Worm (Caenorhabditis elegans) whole organism, young adult: Measurements from ENCODE around the gene Y38C1BA.4.

Experiments used
- B0035.1 ChIP-seq: sonication (generic microtip); optimal IDR thresholded peaks from 2 replicates; lab custom pipeline; 2016; ENCODE audit warnings: missing genetic modification characterization, mild to moderate bottlenecking, missing compliant biosample characterization, missing genotype, missing genetic modification reagents
- B0336.3 ChIP-seq: fragments of 200-800 bp; sonication (Bioruptor generic); IDR thresholded peaks from 2 replicates; pipeline ENCODE4 v1.3.6; 2022; ENCODE audit warnings: missing genetic modification characterization, missing compliant biosample characterization
- D2030.7 ChIP-seq: fragments of 200-800 bp; sonication (Bioruptor generic); IDR thresholded peaks from 2 replicates; pipeline ENCODE4 v1.3.6; 2022; ENCODE audit warnings: missing genetic modification reagents, missing genetic modification characterization, missing compliant biosample characterization
- F39B2.1 ChIP-seq: fragments of 200-800 bp; sonication (Bioruptor generic); IDR thresholded peaks from 2 replicates; pipeline ENCODE4 v1.3.6; 2022; ENCODE audit warnings: missing genetic modification reagents, missing genetic modification characterization, missing compliant biosample characterization
- F49E8.2 ChIP-seq: sonication (generic microtip); optimal IDR thresholded peaks from 3 replicates; lab custom pipeline; 2017; ENCODE audit warnings: missing genetic modification characterization, mild to moderate bottlenecking, missing compliant biosample characterization, antibody characterized with exemption, moderate library complexity; ENCODE audit not compliant: insufficient read depth
- F52B5.7 ChIP-seq: sonication (generic microtip); optimal IDR thresholded peaks from 2 replicates; lab custom pipeline; 2016; ENCODE audit warnings: mild to moderate bottlenecking, missing genetic modification characterization, missing compliant biosample characterization
- F57A8.1 ChIP-seq: fragments of 200-800 bp; sonication (Bioruptor generic); optimal IDR thresholded peaks from 2 replicates; lab custom pipeline; 2018; ENCODE audit warnings: mild to moderate bottlenecking, missing genetic modification characterization, moderate library complexity, missing compliant biosample characterization
- F57C9.4 ChIP-seq: sonication (generic microtip); optimal IDR thresholded peaks from 2 replicates; lab custom pipeline; 2017; ENCODE audit warnings: mild to moderate bottlenecking, missing genetic modification characterization, missing compliant biosample characterization
- K11D2.4 ChIP-seq: fragments of 200-800 bp; sonication (Bioruptor generic); IDR thresholded peaks from 2 replicates; pipeline ENCODE4 v1.3.6; 2022; ENCODE audit warnings: missing genetic modification reagents, missing genetic modification characterization, missing compliant biosample characterization
- Y53F4B.3 ChIP-seq: fragments of 200-800 bp; sonication (Bioruptor generic); IDR thresholded peaks from 2 replicates; pipeline ENCODE4 v1.3.6; 2022; ENCODE audit warnings: missing genetic modification reagents, missing genetic modification characterization, missing compliant biosample characterization
- Y56A3A.18 ChIP-seq: fragments of 200-800 bp; sonication (Bioruptor generic); IDR thresholded peaks from 2 replicates; pipeline ENCODE4 v1.3.6; 2022; ENCODE audit warnings: missing genetic modification reagents, missing genetic modification characterization, missing compliant biosample characterization
- aptf-3 ChIP-seq: fragments of 200-800 bp; sonication (Bioruptor generic); IDR thresholded peaks from 2 replicates; pipeline ENCODE4 v1.3.6; 2022; ENCODE audit warnings: missing genetic modification characterization, missing compliant biosample characterization
- athp-1 ChIP-seq: sonication (generic microtip); optimal IDR thresholded peaks from 2 replicates; lab custom pipeline; 2017; ENCODE audit warnings: mild to moderate bottlenecking, missing genetic modification characterization, missing compliant biosample characterization
- attf-5 ChIP-seq: fragments of 200-800 bp; sonication (Bioruptor generic); optimal IDR thresholded peaks from 2 replicates; lab custom pipeline; 2018; ENCODE audit warnings: mild to moderate bottlenecking, missing genetic modification characterization, missing compliant biosample characterization
- bed-2 ChIP-seq: fragments of 200-800 bp; sonication (Bioruptor generic); IDR thresholded peaks from 2 replicates; pipeline ENCODE4 v1.3.6; 2022; ENCODE audit warnings: missing genetic modification reagents, missing genetic modification characterization, missing compliant biosample characterization
- ccch-3 ChIP-seq: fragments of 200-800 bp; sonication (Bioruptor generic); optimal IDR thresholded peaks from 2 replicates; lab custom pipeline; 2018; ENCODE audit warnings: mild to moderate bottlenecking, missing genetic modification characterization, missing compliant biosample characterization
- cebp-1 ChIP-seq, 2 experiments: fragments of 200-800 bp in 1 of 2; sonication (Bioruptor generic) in 1 of 2; sonication (generic microtip) in 1 of 2; IDR thresholded peaks in 1 of 2; optimal IDR thresholded peaks in 1 of 2; 2 replicates each; pipeline versions ENCODE4 v1.3.6 to Lab custom; 2017 to 2022; ENCODE audit warnings: missing compliant biosample characterization in 2 of 2, missing genetic modification characterization in 2 of 2, mild to moderate bottlenecking in 1 of 2, missing genetic modification reagents in 1 of 2, moderate library complexity in 1 of 2
- cebp-2 ChIP-seq: fragments of 200-800 bp; sonication (Bioruptor generic); IDR thresholded peaks from 2 replicates; pipeline ENCODE4 v1.3.6; 2022; ENCODE audit warnings: missing genetic modification characterization, missing compliant biosample characterization
- ceh-27 ChIP-seq: fragments of 200-800 bp; sonication (Bioruptor generic); optimal IDR thresholded peaks from 2 replicates; lab custom pipeline; 2018; ENCODE audit warnings: mild to moderate bottlenecking, missing genetic modification characterization, moderate library complexity, missing compliant biosample characterization
- ceh-58 ChIP-seq: fragments of 200-800 bp; sonication (Bioruptor generic); IDR thresholded peaks from 2 replicates; pipeline ENCODE4 v1.3.6; 2022; ENCODE audit warnings: missing genetic modification characterization, missing compliant biosample characterization
- ceh-79 ChIP-seq: sonication (generic microtip); optimal IDR thresholded peaks from 2 replicates; lab custom pipeline; 2017; ENCODE audit warnings: mild to moderate bottlenecking, missing genetic modification characterization, missing compliant biosample characterization
- chd-7 ChIP-seq: sonication (generic microtip); optimal IDR thresholded peaks from 2 replicates; lab custom pipeline; 2016; ENCODE audit warnings: mild to moderate bottlenecking, missing genetic modification characterization, moderate library complexity, missing compliant biosample characterization
- dox-1 ChIP-seq: fragments of 200-800 bp; sonication (Bioruptor generic); IDR thresholded peaks from 2 replicates; pipeline ENCODE4 v1.3.6; 2022; ENCODE audit warnings: missing genetic modification reagents, missing genetic modification characterization, missing compliant biosample characterization
- egl-44 ChIP-seq: fragments of 200-800 bp; sonication (Bioruptor generic); IDR thresholded peaks from 2 replicates; pipeline ENCODE4 v1.3.6; 2022; ENCODE audit warnings: missing genetic modification reagents, missing genetic modification characterization, missing compliant biosample characterization
- egrh-3 ChIP-seq: fragments of 200-800 bp; sonication (Bioruptor generic); IDR thresholded peaks from 2 replicates; pipeline ENCODE4 v1.3.6; 2022; ENCODE audit warnings: missing genetic modification reagents, missing genetic modification characterization, missing compliant biosample characterization
- ets-4 ChIP-seq: fragments of 200-800 bp; sonication (Bioruptor generic); optimal IDR thresholded peaks from 2 replicates; lab custom pipeline; 2018; ENCODE audit warnings: mild to moderate bottlenecking, missing genetic modification characterization, missing compliant biosample characterization
- gei-17 ChIP-seq: fragments of 200-800 bp; sonication (Bioruptor generic); optimal IDR thresholded peaks from 2 replicates; lab custom pipeline; 2018; ENCODE audit warnings: mild to moderate bottlenecking, missing genetic modification characterization, missing compliant biosample characterization
- hlh-26 ChIP-seq: fragments of 200-800 bp; sonication (Bioruptor generic); conservative IDR thresholded peaks from 2 replicates; pipeline ENCODE4 v1.3.6; 2022; ENCODE audit warnings: missing genetic modification reagents, missing genetic modification characterization, missing compliant biosample characterization
- hmg-1.2 ChIP-seq: fragments of 200-800 bp; sonication (Bioruptor generic); IDR thresholded peaks from 2 replicates; pipeline ENCODE4 v1.3.6; 2022; ENCODE audit warnings: missing genetic modification reagents, missing genetic modification characterization, missing compliant biosample characterization
- hmg-20 ChIP-seq: fragments of 200-800 bp; sonication (Bioruptor generic); IDR thresholded peaks from 2 replicates; pipeline ENCODE4 v1.3.6; 2022; ENCODE audit warnings: missing genetic modification reagents, missing genetic modification characterization, missing compliant biosample characterization
- hsf-1 ChIP-seq: fragments of 200-800 bp; sonication (Bioruptor generic); IDR thresholded peaks from 2 replicates; pipeline ENCODE4 v1.3.6; 2022; ENCODE audit warnings: missing genetic modification reagents, missing genetic modification characterization, missing compliant biosample characterization
- let-607 ChIP-seq, 2 experiments: fragments of 200-800 bp in 1 of 2; sonication (Bioruptor generic) in 1 of 2; sonication (generic microtip) in 1 of 2; optimal IDR thresholded peaks; 2 replicates each; lab custom pipeline; 2016 to 2018; ENCODE audit warnings: mild to moderate bottlenecking in 2 of 2, missing compliant biosample characterization in 2 of 2, missing genetic modification characterization in 2 of 2, moderate library complexity in 2 of 2, missing genotype in 1 of 2
- lin-26 ChIP-seq: fragments of 200-800 bp; sonication (Bioruptor generic); IDR thresholded peaks from 2 replicates; pipeline ENCODE4 v1.3.6; 2022; ENCODE audit warnings: missing genetic modification reagents, missing genetic modification characterization, missing compliant biosample characterization
- nfya-2 ChIP-seq: fragments of 200-800 bp; sonication (Bioruptor generic); IDR thresholded peaks from 2 replicates; pipeline ENCODE4 v1.3.6; 2022; ENCODE audit warnings: missing genetic modification reagents, missing genetic modification characterization, missing compliant biosample characterization
- nhr-80 ChIP-seq: sonication (generic microtip); optimal IDR thresholded peaks from 2 replicates; lab custom pipeline; 2016; ENCODE audit warnings: missing genetic modification characterization, missing compliant biosample characterization
- nhr-90 ChIP-seq: sonication (generic microtip); optimal IDR thresholded peaks from 2 replicates; lab custom pipeline; 2016; ENCODE audit warnings: missing genotype, mild to moderate bottlenecking, missing genetic modification characterization, missing compliant biosample characterization
- sea-2 ChIP-seq: fragments of 200-800 bp; sonication (Bioruptor generic); IDR thresholded peaks from 2 replicates; pipeline ENCODE4 v1.3.6; 2022; ENCODE audit warnings: missing genetic modification characterization, missing compliant biosample characterization
- snpc-1.3 ChIP-seq: sonication (generic microtip); optimal IDR thresholded peaks from 2 replicates; lab custom pipeline; 2017; ENCODE audit warnings: missing genetic modification characterization, mild to moderate bottlenecking, missing compliant biosample characterization, antibody characterized with exemption, moderate library complexity, missing genotype, missing genetic modification reagents; ENCODE audit not compliant: insufficient read depth
- snpc-3.4 ChIP-seq: sonication (generic microtip); optimal IDR thresholded peaks from 2 replicates; lab custom pipeline; 2017; ENCODE audit warnings: missing genetic modification characterization, mild to moderate bottlenecking, missing compliant biosample characterization, antibody characterized with exemption, moderate library complexity, missing genotype, missing genetic modification reagents
- snpc-4 ChIP-seq, 5 experiments: fragments of 150-350 bp in 1 of 5; sonication (generic microtip) in 4 of 5; optimal IDR thresholded peaks; 2 replicates each; lab custom pipeline; 2014 to 2018; ENCODE audit warnings: missing genetic modification characterization in 5 of 5, missing biosample characterization in 3 of 5, antibody characterized with exemption in 2 of 5, mild to moderate bottlenecking in 2 of 5, missing compliant biosample characterization in 2 of 5, missing genotype in 2 of 5, moderate library complexity in 2 of 5, missing genetic modification reagents in 1 of 5
- sptf-2 ChIP-seq: fragments of 200-800 bp; sonication (Bioruptor generic); optimal IDR thresholded peaks from 2 replicates; lab custom pipeline; 2018; ENCODE audit warnings: mild to moderate bottlenecking, missing genetic modification characterization, missing compliant biosample characterization
- tbp1 ChIP-seq: fragments of 200-800 bp; sonication (Bioruptor generic); optimal IDR thresholded peaks from 2 replicates; lab custom pipeline; 2018; ENCODE audit warnings: mild to moderate bottlenecking, missing genetic modification characterization, missing compliant biosample characterization
- tbx-9 ChIP-seq: sonication (generic microtip); optimal IDR thresholded peaks from 2 replicates; lab custom pipeline; 2016; ENCODE audit warnings: borderline replicate concordance, missing genetic modification characterization, inconsistent platforms, missing compliant biosample characterization
- zfh-2 ChIP-seq: fragments of 200-800 bp; sonication (Bioruptor generic); conservative IDR thresholded peaks from 2 replicates; pipeline ENCODE4 v1.3.6; 2022; ENCODE audit warnings: missing genetic modification reagents, missing genetic modification characterization, missing compliant biosample characterization
- ztf-26 ChIP-seq: sonication (generic microtip); optimal IDR thresholded peaks from 2 replicates; lab custom pipeline; 2017; ENCODE audit warnings: missing genetic modification characterization, missing compliant biosample characterization

Gene Y38C1BA.4

DNA sequence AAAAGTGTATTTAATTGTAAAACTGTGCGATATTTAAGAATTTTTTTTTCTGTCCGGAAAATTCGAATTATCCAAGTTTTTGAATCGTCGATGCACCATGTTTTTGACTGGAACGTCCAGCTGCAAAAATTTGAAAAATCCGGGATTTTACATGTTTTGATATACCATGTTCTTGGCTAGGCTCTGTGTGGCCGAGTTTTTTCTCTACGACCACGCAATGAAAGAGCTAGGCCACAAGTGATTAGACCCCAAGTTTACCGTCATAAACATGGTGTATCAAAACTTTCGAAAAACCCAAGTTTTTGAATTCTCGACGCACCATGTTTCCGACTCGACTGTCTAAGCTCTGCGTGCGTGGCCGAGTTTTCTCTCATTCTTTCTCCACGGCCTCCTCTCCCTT is 23.0 kb downstream of the Y38C1BA.4 start:
- no peak for TF ChIP-seq ztf-26

ce11 chrIV:1845061-1845460 is 23.4 kb downstream of the Y38C1BA.4 start:
- no peak for TF ChIP-seq tbx-9 (tag; lab: Kevin White, UChicago)
- TF ChIP-seq cebp-1 (GFP tag; IDR thresholded peaks at IDR 0.05; lab: Robert Waterston, UW): no peak
- TF ChIP-seq cebp-1 (tag; optimal IDR thresholded peaks at IDR 0.05; lab: Kevin White, UChicago): peak; percentile 43
- TF ChIP-seq B0336.3 (GFP tag; lab: Robert Waterston, UW): no peak
- no peak for TF ChIP-seq athp-1 (tag; lab: Kevin White, UChicago)
- TF ChIP-seq hmg-1.2 (GFP tag; lab: Robert Waterston, UW): peak; percentile 8; the same call in 1 of the 2 replicates
- TF ChIP-seq Y53F4B.3: no peak
- no peak for TF ChIP-seq cebp-2 (GFP tag; lab: Robert Waterston, UW)
- no peak for TF ChIP-seq B0035.1 (tag; lab: Kevin White, UChicago)
- no peak for TF ChIP-seq F39B2.1 (GFP tag; lab: Robert Waterston, UW)
- no peak for TF ChIP-seq aptf-3 (GFP tag; lab: Robert Waterston, UW)
- no peak for TF ChIP-seq ceh-79 (tag; lab: Kevin White, UChicago)
- TF ChIP-seq gei-17 (GFP tag; lab: Kevin White, UChicago): no peak
- no peak for TF ChIP-seq let-607 (tag; optimal IDR thresholded peaks at IDR 0.05; lab: Kevin White, UChicago)
- no peak for TF ChIP-seq K11D2.4
- no peak for TF ChIP-seq hmg-20
- no peak for TF ChIP-seq nfya-2 (GFP tag; lab: Robert Waterston, UW)
- TF ChIP-seq egl-44 (GFP tag; lab: Robert Waterston, UW): no peak
- no peak for TF ChIP-seq snpc-3.4
- TF ChIP-seq chd-7 (tag; lab: Kevin White, UChicago): no peak
- no peak for TF ChIP-seq F57C9.4
- no peak for TF ChIP-seq bed-2
- TF ChIP-seq sea-2: no peak
- no peak for TF ChIP-seq F49E8.2
- TF ChIP-seq ztf-26: no peak
- TF ChIP-seq dox-1 (GFP tag; lab: Robert Waterston, UW): peak; percentile 53
- TF ChIP-seq nhr-90 (tag; lab: Kevin White, UChicago): peak; percentile 34
- TF ChIP-seq ceh-58 (GFP tag; lab: Robert Waterston, UW): no peak
- peak; percentile 47 for TF ChIP-seq ets-4 (GFP tag; lab: Kevin White, UChicago)
- no peak for TF ChIP-seq hlh-26
- TF ChIP-seq Y56A3A.18: no peak
- no peak for TF ChIP-seq ccch-3 (GFP tag; lab: Kevin White, UChicago)
- no peak for TF ChIP-seq lin-26 (GFP tag; lab: Robert Waterston, UW)
- TF ChIP-seq attf-5 (GFP tag; lab: Kevin White, UChicago): peak; percentile 26
- TF ChIP-seq nhr-80 (tag; lab: Kevin White, UChicago): peak; percentile 91
- TF ChIP-seq F52B5.7: no peak
- no peak for TF ChIP-seq F57A8.1 (GFP tag; lab: Kevin White, UChicago)
- no peak for TF ChIP-seq hsf-1 (GFP tag; lab: Robert Waterston, UW)
- TF ChIP-seq ceh-27 (GFP tag; lab: Kevin White, UChicago): no peak
- TF ChIP-seq snpc-1.3 (tag; lab: Kevin White, UChicago): no peak
- TF ChIP-seq zfh-2 (GFP tag; lab: Robert Waterston, UW): peak; percentile 66
- no peak for TF ChIP-seq D2030.7 (GFP tag; lab: Robert Waterston, UW)
- no peak for TF ChIP-seq sptf-2
- TF ChIP-seq snpc-4 (GFP tag; optimal IDR thresholded peaks at IDR 0.05; lab: Kevin White, UChicago): no peak
- TF ChIP-seq snpc-4 (tag; optimal IDR thresholded peaks at IDR 0.05; lab: Kevin White, UChicago): no peak
- no peak for TF ChIP-seq egrh-3 (GFP tag; lab: Robert Waterston, UW)
- TF ChIP-seq tbp1 (GFP tag; lab: Kevin White, UChicago): no peak
